Fruit fly (Drosophila melanogaster) whole organism, embryonic: ENCODE data around the gene CG15725.

Experiments
- BEAF-32 ChIP-seq: fragments of 200-800 bp; sonication (Bioruptor generic); optimal IDR thresholded peaks from 3 replicates; lab custom pipeline; 2017; ENCODE audit warnings: missing biosample characterization, missing genetic modification characterization, mild to moderate bottlenecking, moderate library complexity, missing genetic modification reagents
- CG10274 ChIP-seq: fragments of 200-800 bp; sonication (Bioruptor generic); optimal IDR thresholded peaks from 3 replicates; lab custom pipeline; 2017; ENCODE audit warnings: missing biosample characterization, mild to moderate bottlenecking, missing genetic modification characterization
- CG11723 ChIP-seq: fragments of 200-800 bp; sonication (Bioruptor generic); optimal IDR thresholded peaks from 2 replicates; lab custom pipeline; 2017; ENCODE audit warnings: missing biosample characterization, mild to moderate bottlenecking, missing genetic modification characterization
- CG12071 ChIP-seq: fragments of 200-800 bp; sonication (Bioruptor generic); optimal IDR thresholded peaks from 3 replicates; lab custom pipeline; 2018; ENCODE audit warnings: missing biosample characterization, mild to moderate bottlenecking, missing genetic modification characterization
- CG12104 ChIP-seq: fragments of 200-800 bp; sonication (Bioruptor generic); optimal IDR thresholded peaks from 3 replicates; lab custom pipeline; 2016; ENCODE audit warnings: missing biosample characterization, missing genetic modification characterization
- CG2120 ChIP-seq: fragments of 200-800 bp; sonication (Bioruptor generic); optimal IDR thresholded peaks from 3 replicates; lab custom pipeline; 2016; ENCODE audit warnings: missing biosample characterization, missing genetic modification characterization
- CG2875 ChIP-seq: fragments of 200-800 bp; sonication (Bioruptor generic); optimal IDR thresholded peaks from 2 replicates; lab custom pipeline; 2017; ENCODE audit warnings: missing biosample characterization, mild to moderate bottlenecking, missing genetic modification characterization, missing genetic modification reagents
- CG31388 ChIP-seq: fragments of 200-800 bp; sonication (Bioruptor generic); optimal IDR thresholded peaks from 2 replicates; lab custom pipeline; 2016; ENCODE audit warnings: missing biosample characterization, missing genetic modification characterization
- CG3281 ChIP-seq: fragments of 200-800 bp; sonication (Bioruptor generic); optimal IDR thresholded peaks from 3 replicates; lab custom pipeline; 2017; ENCODE audit warnings: missing biosample characterization, mild to moderate bottlenecking, missing genetic modification characterization
- CG42726 ChIP-seq: fragments of 200-800 bp; sonication (Bioruptor generic); IDR thresholded peaks from 2 replicates; pipeline ENCODE4 v1.3.6; 2022; ENCODE audit warnings: missing biosample characterization, missing genetic modification characterization; ENCODE audit not compliant: partially characterized antibody
- CG6689 ChIP-seq: fragments of 200-800 bp; sonication (Bioruptor generic); IDR thresholded peaks from 2 replicates; pipeline ENCODE4 v1.3.6; 2022; ENCODE audit warnings: missing biosample characterization, missing genetic modification characterization
- CG6813 ChIP-seq: fragments of 200-800 bp; sonication (Bioruptor generic); optimal IDR thresholded peaks from 2 replicates; lab custom pipeline; 2017; ENCODE audit warnings: missing biosample characterization, missing genetic modification characterization, mild to moderate bottlenecking, moderate library complexity, missing genetic modification reagents
- CG7556 ChIP-seq: fragments of 200-800 bp; sonication (Bioruptor generic); optimal IDR thresholded peaks from 2 replicates; lab custom pipeline; 2017; ENCODE audit warnings: missing biosample characterization, mild to moderate bottlenecking, missing genetic modification characterization
- Fer3 ChIP-seq: fragments of 200-800 bp; sonication (Bioruptor generic); optimal IDR thresholded peaks from 2 replicates; lab custom pipeline; 2018; ENCODE audit warnings: missing biosample characterization, mild to moderate bottlenecking, missing genetic modification characterization, moderate library complexity
- Hand ChIP-seq: fragments of 200-800 bp; sonication (Bioruptor generic); optimal IDR thresholded peaks from 2 replicates; lab custom pipeline; 2017; ENCODE audit warnings: mild to moderate bottlenecking, missing biosample characterization, missing genetic modification reagents, missing genetic modification characterization
- Hr3 ChIP-seq: fragments of 200-800 bp; sonication (Bioruptor generic); optimal IDR thresholded peaks from 3 replicates; lab custom pipeline; 2016; ENCODE audit warnings: missing biosample characterization, missing genetic modification characterization
- Jarid2 ChIP-seq: fragments of 200-800 bp; sonication (Bioruptor generic); optimal IDR thresholded peaks from 3 replicates; lab custom pipeline; 2017; ENCODE audit warnings: mild to moderate bottlenecking, missing biosample characterization, missing genetic modification reagents, missing genetic modification characterization
- Lim3 ChIP-seq: fragments of 200-800 bp; sonication (Bioruptor generic); IDR thresholded peaks from 2 replicates; pipeline ENCODE4 v1.3.6; 2022; ENCODE audit warnings: missing biosample characterization, missing genetic modification characterization
- MTF-1 ChIP-seq: fragments of 200-800 bp; sonication (Bioruptor generic); optimal IDR thresholded peaks from 2 replicates; lab custom pipeline; 2018; ENCODE audit warnings: missing biosample characterization, mild to moderate bottlenecking, missing genetic modification characterization, borderline replicate concordance
- Myb ChIP-seq: fragments of 200-800 bp; sonication (Bioruptor generic); optimal IDR thresholded peaks from 2 replicates; lab custom pipeline; 2016; ENCODE audit warnings: missing biosample characterization, missing genetic modification characterization
- NFAT ChIP-seq: fragments of 200-800 bp; sonication (Bioruptor generic); IDR thresholded peaks from 2 replicates; pipeline ENCODE4 v1.3.6; 2022; ENCODE audit warnings: missing biosample characterization, missing genetic modification characterization
- Sry-δ ChIP-seq: fragments of 200-800 bp; sonication (Bioruptor generic); optimal IDR thresholded peaks from 2 replicates; lab custom pipeline; 2016; ENCODE audit warnings: missing biosample characterization, missing genetic modification characterization
- Taf1 ChIP-seq: fragments of 200-800 bp; sonication (Bioruptor generic); IDR thresholded peaks from 2 replicates; pipeline ENCODE4 v1.3.6; 2022; ENCODE audit warnings: missing biosample characterization, missing genetic modification characterization
- Xbp1 ChIP-seq: fragments of 200-800 bp; sonication (Bioruptor generic); optimal IDR thresholded peaks from 3 replicates; lab custom pipeline; 2016; ENCODE audit warnings: missing biosample characterization, mild to moderate bottlenecking, missing genetic modification characterization
- ara ChIP-seq: fragments of 200-800 bp; sonication (Bioruptor generic); IDR thresholded peaks from 2 replicates; pipeline ENCODE4 v1.3.6; 2022; ENCODE audit warnings: missing biosample characterization, missing genetic modification characterization
- ase ChIP-seq: fragments of 200-800 bp; sonication (Bioruptor generic); IDR thresholded peaks from 3 replicates; pipeline ENCODE4 v1.3.6; 2022; ENCODE audit warnings: missing biosample characterization, missing genetic modification characterization
- br ChIP-seq: fragments of >200 bp; optimal IDR thresholded peaks from 2 replicates; lab custom pipeline; 2017
- cg ChIP-seq: fragments of 200-800 bp; sonication (Bioruptor generic); optimal IDR thresholded peaks from 3 replicates; lab custom pipeline; 2019; ENCODE audit warnings: missing biosample characterization, mild to moderate bottlenecking, missing genetic modification characterization, moderate library complexity
- croc ChIP-seq: fragments of 200-800 bp; sonication (Bioruptor generic); conservative IDR thresholded peaks from 3 replicates; pipeline ENCODE4 v1.3.6; 2022; ENCODE audit warnings: missing biosample characterization, missing genetic modification characterization
- dimm ChIP-seq: fragments of 200-800 bp; sonication (Bioruptor generic); IDR thresholded peaks from 2 replicates; pipeline ENCODE4 v1.3.6; 2022; ENCODE audit warnings: missing biosample characterization, missing genetic modification characterization
- esg ChIP-seq: fragments of 200-800 bp; sonication (Bioruptor generic); conservative IDR thresholded peaks from 2 replicates; pipeline ENCODE4 v1.3.6; 2022; ENCODE audit warnings: missing biosample characterization, missing genetic modification characterization
- fu2 ChIP-seq: fragments of 200-800 bp; sonication (Bioruptor generic); optimal IDR thresholded peaks from 2 replicates; lab custom pipeline; 2016; ENCODE audit warnings: missing biosample characterization, missing genetic modification characterization
- gce ChIP-seq: fragments of 200-800 bp; sonication (Bioruptor generic); IDR thresholded peaks from 3 replicates; pipeline ENCODE4 v1.3.6; 2022; ENCODE audit warnings: missing biosample characterization, missing genetic modification characterization
- gsb ChIP-seq: fragments of 200-800 bp; sonication (Bioruptor generic); IDR thresholded peaks from 2 replicates; pipeline ENCODE4 v1.3.6; 2022; ENCODE audit warnings: missing biosample characterization, missing genetic modification characterization
- gt ChIP-seq: fragments of 200-800 bp; sonication (Bioruptor generic); IDR thresholded peaks from 2 replicates; pipeline ENCODE4 v1.3.6; 2022; ENCODE audit warnings: missing biosample characterization, missing genetic modification characterization
- lola ChIP-seq, 3 experiments: fragments of >200 bp in 2 of 3; fragments of 200-800 bp in 1 of 3; sonication (Bioruptor generic) in 1 of 3; optimal IDR thresholded peaks; 2 replicates each; lab custom pipeline; 2017 to 2019; ENCODE audit warnings: missing biosample characterization in 3 of 3, missing genetic modification characterization in 3 of 3, mild to moderate bottlenecking in 1 of 3, moderate library complexity in 1 of 3
- mam ChIP-seq: fragments of 200-800 bp; sonication (Bioruptor generic); optimal IDR thresholded peaks from 3 replicates; lab custom pipeline; 2016; ENCODE audit warnings: missing biosample characterization, missing genetic modification characterization
- otp ChIP-seq: fragments of 200-800 bp; sonication (Bioruptor generic); IDR thresholded peaks from 3 replicates; pipeline ENCODE4, ENCODE4 v1.3.6; 2022; ENCODE audit warnings: missing biosample characterization, missing genetic modification characterization
- run ChIP-seq: fragments of 200-800 bp; sonication (Bioruptor generic); optimal IDR thresholded peaks from 3 replicates; lab custom pipeline; 2018; ENCODE audit warnings: missing biosample characterization, mild to moderate bottlenecking, missing genetic modification characterization
- sc ChIP-seq, 3 experiments: fragments of >200 bp in 2 of 3; fragments of 200-800 bp in 1 of 3; sonication (Bioruptor generic) in 1 of 3; optimal IDR thresholded peaks; 2 replicates in 2 of 3; 3 replicates in 1 of 3; lab custom pipeline; 2017; ENCODE audit warnings: mild to moderate bottlenecking in 1 of 3, missing biosample characterization in 1 of 3, missing genetic modification characterization in 1 of 3, missing genetic modification reagents in 1 of 3
- shn ChIP-seq: fragments of 200-800 bp; sonication (Bioruptor generic); optimal IDR thresholded peaks from 3 replicates; lab custom pipeline; 2016; ENCODE audit warnings: missing biosample characterization, missing genetic modification characterization
- slp2 ChIP-seq: fragments of 200-800 bp; sonication (Bioruptor generic); optimal IDR thresholded peaks from 2 replicates; lab custom pipeline; 2016; ENCODE audit warnings: missing biosample characterization, missing genetic modification characterization
- stwl ChIP-seq: fragments of 200-800 bp; sonication (Bioruptor generic); optimal IDR thresholded peaks from 3 replicates; lab custom pipeline; 2018; ENCODE audit warnings: missing biosample characterization, mild to moderate bottlenecking, missing genetic modification characterization, moderate library complexity
- sug ChIP-seq: fragments of 200-800 bp; optimal IDR thresholded peaks from 2 replicates; lab custom pipeline; 2019; ENCODE audit warnings: missing biosample characterization, mild to moderate bottlenecking, missing genetic modification characterization, moderate library complexity
- tna ChIP-seq: fragments of 200-800 bp; sonication (Bioruptor generic); IDR thresholded peaks from 2 replicates; pipeline ENCODE4 v1.3.6; 2022; ENCODE audit warnings: missing biosample characterization, missing genetic modification characterization; ENCODE audit not compliant: partially characterized antibody
- unpg ChIP-seq: fragments of 200-800 bp; sonication (Bioruptor generic); optimal IDR thresholded peaks from 3 replicates; lab custom pipeline; 2018; ENCODE audit warnings: missing biosample characterization, mild to moderate bottlenecking, missing genetic modification characterization, moderate library complexity
- vnd ChIP-seq: fragments of 200-800 bp; sonication (Bioruptor generic); IDR thresholded peaks from 3 replicates; pipeline ENCODE4 v1.3.6; 2022; ENCODE audit warnings: missing biosample characterization, missing genetic modification characterization; ENCODE audit not compliant: partially characterized antibody
- wdn ChIP-seq: fragments of 200-800 bp; sonication (Bioruptor generic); IDR thresholded peaks from 2 replicates; pipeline ENCODE4 v1.3.6; 2022; ENCODE audit warnings: missing biosample characterization, missing genetic modification characterization

CG15725 gene

DNA sequence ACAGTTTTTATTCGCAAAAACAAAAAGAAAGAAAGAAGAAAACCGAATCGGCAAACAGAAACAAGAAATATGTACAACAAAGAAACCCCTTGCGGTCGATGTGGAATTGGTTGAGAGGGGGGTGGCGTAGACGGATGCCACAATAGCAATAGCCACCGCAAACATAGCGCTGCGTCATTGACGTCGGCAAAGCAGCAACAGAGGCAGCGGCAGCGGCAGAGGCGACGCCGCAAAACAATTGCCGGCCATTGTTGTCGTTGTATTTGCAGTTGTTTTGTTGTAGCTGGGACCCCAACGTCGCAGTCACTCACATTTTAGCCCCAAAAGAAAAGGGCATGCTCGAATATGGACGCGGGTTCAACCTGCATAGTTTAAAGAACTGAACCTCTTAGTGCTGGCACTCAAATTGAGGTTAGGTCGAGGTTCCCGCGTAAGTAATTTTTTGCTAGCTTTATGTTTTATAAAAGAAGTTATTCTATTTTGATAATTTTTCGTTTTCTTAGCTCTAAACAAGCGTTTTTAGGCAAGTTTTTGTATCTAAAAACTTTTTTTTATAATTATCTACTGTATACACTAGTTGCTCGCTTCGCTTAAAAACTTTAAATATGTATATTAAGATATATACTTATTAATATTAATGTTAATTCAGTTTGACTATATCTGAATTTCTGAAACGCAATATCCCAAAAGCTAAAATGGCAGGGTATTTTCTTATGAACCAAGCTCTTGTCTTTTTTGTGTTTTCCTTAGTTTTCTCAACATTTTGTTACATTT, 50.1 kb downstream of the CG15725 start (continued):
- TF ChIP-seq CG2120 (GFP tag; lab: Kevin White, UChicago) (peak; percentile 87), slp2 (peak; percentile 41), Hr3 (GFP tag; lab: Kevin White, UChicago) (peak; percentile 88)
- TF ChIP-seq, all 482 proteins: peak for 285

DNA sequence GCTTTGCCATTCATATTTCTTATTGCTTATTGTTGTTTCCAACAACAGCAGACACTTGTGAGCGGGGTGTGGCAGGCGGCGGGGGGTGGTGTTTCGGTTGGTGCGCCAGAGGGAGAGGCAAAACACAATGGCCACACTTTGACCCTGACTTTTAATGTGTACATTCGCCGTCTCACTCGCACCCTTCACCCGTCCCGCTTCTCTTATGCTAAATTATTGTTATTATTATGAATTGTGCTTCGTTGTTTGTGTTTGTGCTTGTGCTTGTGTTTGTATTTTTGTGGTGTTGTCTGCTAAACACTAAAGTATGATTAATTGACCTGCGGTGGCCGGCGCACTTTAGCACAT, 50.7 kb downstream of the CG15725 start:
- TF ChIP-seq Taf1 (GFP tag; lab: Robert Waterston, UW), result no peak; the same call in 1 of the 2 replicates
- no peak for TF ChIP-seq ara (GFP tag; lab: Robert Waterston, UW)
- no peak for TF ChIP-seq croc (GFP tag; lab: Robert Waterston, UW)
- peak; percentile 11 for TF ChIP-seq run (tag; lab: Kevin White, UChicago)
- no peak for TF ChIP-seq BEAF-32 (GFP tag; lab: Kevin White, UChicago)
- TF ChIP-seq unpg (GFP tag; lab: Kevin White, UChicago), result no peak
- no peak for TF ChIP-seq MTF-1 (GFP tag; lab: Kevin White, UChicago)
- TF ChIP-seq br (lab: Kevin White, UChicago), result no peak
- no peak for TF ChIP-seq CG7556 (GFP tag; lab: Kevin White, UChicago)
- TF ChIP-seq Myb (GFP tag; lab: Kevin White, UChicago), result no peak
- no peak for TF ChIP-seq vnd (GFP tag; lab: Robert Waterston, UW)
- no peak for TF ChIP-seq sc (optimal IDR thresholded peaks at IDR 0.05; lab: Kevin White, UChicago)
- TF ChIP-seq sc (GFP tag; optimal IDR thresholded peaks at IDR 0.05; lab: Kevin White, UChicago), result no peak
- TF ChIP-seq CG12104 (GFP tag; lab: Kevin White, UChicago), result no peak
- TF ChIP-seq CG3281, result no peak
- TF ChIP-seq CG42726 (GFP tag; lab: Robert Waterston, UW), result 0 out of 2 replicates have a peak, but pooled peaks have one; percentile 34
- TF ChIP-seq dimm (GFP tag; lab: Robert Waterston, UW), result no peak
- peak; percentile 73 for TF ChIP-seq cg (GFP tag; lab: Kevin White, UChicago)
- TF ChIP-seq sug (tag; lab: Kevin White, UChicago), result peak; percentile 41
- TF ChIP-seq gce (GFP tag; lab: Robert Waterston, UW), result no peak
- TF ChIP-seq fu2 (GFP tag; lab: Kevin White, UChicago), result no peak
- TF ChIP-seq shn (GFP tag; lab: Kevin White, UChicago), result no peak
- TF ChIP-seq mam (GFP tag; lab: Kevin White, UChicago), result no peak
- TF ChIP-seq lola (GFP tag; optimal IDR thresholded peaks at IDR 0.05; lab: Kevin White, UChicago), result no peak
- TF ChIP-seq Jarid2, result no peak
- TF ChIP-seq CG10274, result no peak
- TF ChIP-seq Sry-δ (GFP tag; lab: Kevin White, UChicago), result no peak
- TF ChIP-seq wdn (GFP tag; lab: Robert Waterston, UW), result no peak
- TF ChIP-seq Lim3 (GFP tag; lab: Robert Waterston, UW), result no peak
- peak; percentile 15 for TF ChIP-seq CG12071 (GFP tag; lab: Kevin White, UChicago)
- no peak for TF ChIP-seq Xbp1 (GFP tag; lab: Kevin White, UChicago)
- TF ChIP-seq CG2875 (GFP tag; lab: Kevin White, UChicago), result no peak
- no peak for TF ChIP-seq CG11723
- no peak for TF ChIP-seq CG31388
- TF ChIP-seq Fer3 (tag; lab: Kevin White, UChicago), result no peak
- no peak for TF ChIP-seq ase (GFP tag; lab: Robert Waterston, UW)
- no peak for TF ChIP-seq gt
- no peak for TF ChIP-seq esg
- no peak for TF ChIP-seq CG6689
- TF ChIP-seq NFAT (GFP tag; lab: Robert Waterston, UW), result no peak
- TF ChIP-seq otp, result no peak
- TF ChIP-seq CG6813 (GFP tag; lab: Kevin White, UChicago), result no peak
- TF ChIP-seq tna (GFP tag; lab: Robert Waterston, UW), result no peak
- no peak for TF ChIP-seq Hand (GFP tag; lab: Kevin White, UChicago)
- TF ChIP-seq stwl (tag; lab: Kevin White, UChicago), result no peak
- no peak for TF ChIP-seq gsb (GFP tag; lab: Robert Waterston, UW)
